Worm (Caenorhabditis elegans): Measurements from ENCODE around the gene snf-10.

The snf-10 gene

ce11 chrV:10441135-10442024 is 757 bp upstream of the snf-10 start, which contains the start of gene pap-1 (continued):
- TF ChIP-seq sdc-2 (tag; optimal IDR thresholded peaks at IDR 0.05) (no peak), C08G9.2 (tag; optimal IDR thresholded peaks at IDR 0.05) (peak; percentile 37), nhr-232 (tag; optimal IDR thresholded peaks at IDR 0.05) (no peak), hlh-30 (tag; optimal IDR thresholded peaks at IDR 0.05; ENCODE audit: insufficient read depth) (peak; percentile 88), dve-1 (tag; optimal IDR thresholded peaks at IDR 0.05) (no peak), unc-55 (GFP tag; optimal IDR thresholded peaks at IDR 0.05) (no peak), pax-1 (tag; optimal IDR thresholded peaks at IDR 0.05) (no peak), lin-11 (tag; optimal IDR thresholded peaks at IDR 0.05) (no peak), elt-2 (tag; optimal IDR thresholded peaks at IDR 0.05) (no peak), sox-4 (tag; optimal IDR thresholded peaks at IDR 0.05) (no peak), rnt-1 (tag; optimal IDR thresholded peaks at IDR 0.05) (no peak), madf-2 (tag; optimal IDR thresholded peaks at IDR 0.05) (no peak), gmeb-2 (tag; optimal IDR thresholded peaks at IDR 0.05) (no peak), unc-42 (tag; optimal IDR thresholded peaks at IDR 0.05) (no peak), ceh-24 (tag; optimal IDR thresholded peaks at IDR 0.05) (no peak), nfya-1 (tag; optimal IDR thresholded peaks at IDR 0.05) (peak; percentile 17), ceh-22 (tag; optimal IDR thresholded peaks at IDR 0.05) (no peak)

DNA sequence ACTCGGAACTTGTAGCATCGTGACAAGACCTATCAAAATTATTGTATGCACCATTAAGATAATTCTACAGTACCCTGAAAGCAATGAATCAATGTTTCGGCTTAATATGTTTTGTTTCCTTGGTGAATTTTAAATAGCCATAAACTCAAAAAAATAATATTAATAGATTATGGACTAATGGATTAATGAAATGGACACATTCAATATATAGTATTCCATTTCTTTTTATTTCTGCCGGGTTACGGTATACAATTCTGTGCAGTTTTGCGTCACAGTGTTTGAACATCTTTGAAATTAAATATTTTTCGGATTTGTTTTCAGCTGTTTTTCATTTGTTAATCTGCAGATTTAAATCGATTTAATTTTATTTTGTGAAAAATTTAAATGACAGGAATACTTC is 4.0 kb downstream of the snf-10 start, which contains the start of gene set-22:
set-22 (plus strand) TSS at position 301 of the 400 bp plus-strand sequence.
- TF ChIP-seq ztf-16 (tag; optimal IDR thresholded peaks at IDR 0.05) = no peak
- TF ChIP-seq ceh-48 (tag; optimal IDR thresholded peaks at IDR 0.05) = no peak
- TF ChIP-seq hlh-13 (GFP tag; optimal IDR thresholded peaks at IDR 0.05) = no peak
- TF ChIP-seq ahr-1 (tag; optimal IDR thresholded peaks at IDR 0.05) = no peak
- TF ChIP-seq hlh-15 (tag; optimal IDR thresholded peaks at IDR 0.05) = no peak
- TF ChIP-seq unc-86 (tag; optimal IDR thresholded peaks at IDR 0.05) = no peak
- no peak for TF ChIP-seq ceh-30 (tag; optimal IDR thresholded peaks at IDR 0.05)
- TF ChIP-seq ets-4 (tag; optimal IDR thresholded peaks at IDR 0.05) = no peak
- TF ChIP-seq npax-4 (tag; optimal IDR thresholded peaks at IDR 0.05) = no peak
- TF ChIP-seq lim-6 (tag; optimal IDR thresholded peaks at IDR 0.05) = no peak
- TF ChIP-seq pag-3 (tag; optimal IDR thresholded peaks at IDR 0.05; ENCODE audit: borderline replicate concordance) = no peak
- TF ChIP-seq T23F11.4 (GFP tag; optimal IDR thresholded peaks at IDR 0.05) = no peak
- TF ChIP-seq ceh-24 (tag; optimal IDR thresholded peaks at IDR 0.05) = no peak
- no peak for TF ChIP-seq dve-1 (tag; optimal IDR thresholded peaks at IDR 0.05)
- no peak for TF ChIP-seq lin-11 (tag; optimal IDR thresholded peaks at IDR 0.05)
- TF ChIP-seq unc-42 (tag; optimal IDR thresholded peaks at IDR 0.05) = no peak
- TF ChIP-seq fkh-6 (tag; optimal IDR thresholded peaks at IDR 0.05) = no peak
- TF ChIP-seq tbx-2 (tag; optimal IDR thresholded peaks at IDR 0.05) = no peak
- TF ChIP-seq dmd-4 (tag; optimal IDR thresholded peaks at IDR 0.05; ENCODE audit: borderline replicate concordance) = no peak
- no peak for TF ChIP-seq pha-4 (tag; optimal IDR thresholded peaks at IDR 0.05)

- TF ChIP-seq hlh-15 (tag; optimal IDR thresholded peaks at IDR 0.05) = no peak
- TF ChIP-seq sdc-2 (tag; optimal IDR thresholded peaks at IDR 0.05) = no peak
- TF ChIP-seq C38D4.7 (GFP tag; optimal IDR thresholded peaks at IDR 0.05) = no peak
- no peak for TF ChIP-seq C08G9.2 (tag; optimal IDR thresholded peaks at IDR 0.05)
Observed at ce11 chrV:10435198-10435597, 5.4 kb downstream of the snf-10 start.

DNA sequence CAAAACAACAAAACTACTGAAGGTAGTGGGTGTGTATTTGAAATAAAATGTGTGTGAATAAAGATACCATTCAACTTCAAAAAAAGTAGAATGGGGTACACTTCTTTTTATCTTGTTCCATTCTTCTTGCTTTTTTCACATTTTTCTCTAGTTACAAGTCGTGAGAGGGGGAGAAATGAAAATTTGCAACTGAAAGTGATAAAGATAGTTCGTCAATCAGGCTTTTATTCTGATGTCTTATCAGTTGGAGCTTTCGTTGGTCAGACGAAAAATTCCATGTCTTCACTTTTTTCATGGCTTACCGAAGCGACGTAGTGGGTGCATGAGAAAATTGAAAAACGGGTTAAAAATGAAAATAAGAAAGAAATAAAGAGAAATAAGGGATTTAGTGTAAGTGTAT is 6.9 kb downstream of the snf-10 start, which contains the start of gene Y32F6A.4:
Y32F6A.4 (minus strand) TSS at position 347 of the 400 bp plus-strand sequence.
- TF ChIP-seq syd-9 (tag; optimal IDR thresholded peaks at IDR 0.05) (no peak), F13H6.1 (tag; optimal IDR thresholded peaks at IDR 0.05) (no peak), T23F11.4 (GFP tag; optimal IDR thresholded peaks at IDR 0.05) (no peak), ttx-3 (tag; optimal IDR thresholded peaks at IDR 0.05) (no peak), hlh-13 (GFP tag; optimal IDR thresholded peaks at IDR 0.05) (no peak), pros-1 (tag; optimal IDR thresholded peaks at IDR 0.05) (no peak), K02D7.2 (tag; optimal IDR thresholded peaks at IDR 0.05) (no peak), hlh-8 (tag; optimal IDR thresholded peaks at IDR 0.05) (no peak), ceh-19 (GFP tag; optimal IDR thresholded peaks at IDR 0.05) (no peak)

All from whole organism, late embryonic.